Worm (Caenorhabditis elegans) whole organism, L3 larva: Measurements from ENCODE around the gene mam-7.

ENCODE experiments used
- ceh-16 ChIP-seq: sonication (generic microtip); optimal IDR thresholded peaks from 2 replicates; lab custom pipeline; 2017; ENCODE audit warnings: missing biosample characterization, missing genetic modification characterization
- egl-27 ChIP-seq: sonication (generic microtip); optimal IDR thresholded peaks from 4 replicates; lab custom pipeline; 2017; ENCODE audit warnings: missing biosample characterization, missing genetic modification reagents, missing genetic modification characterization
- fkh-10 ChIP-seq: sonication (generic microtip); optimal IDR thresholded peaks from 2 replicates; lab custom pipeline; 2017; ENCODE audit warnings: missing biosample characterization, missing genetic modification reagents, missing genetic modification characterization
- pqm-1 ChIP-seq: fragments of 150-350 bp; optimal IDR thresholded peaks from 2 replicates; lab custom pipeline; 2017; ENCODE audit warnings: missing biosample characterization, missing genetic modification characterization, inconsistent platforms
- sea-2 ChIP-seq: fragments of 150-350 bp; sonication (generic microtip); optimal IDR thresholded peaks from 4 replicates; lab custom pipeline; 2014; ENCODE audit warnings: missing biosample characterization, missing genetic modification reagents, missing genetic modification characterization
- snpc-4 ChIP-seq: fragments of 150-350 bp; optimal IDR thresholded peaks from 2 replicates; lab custom pipeline; 2014; ENCODE audit warnings: missing biosample characterization, missing genetic modification characterization

DNA sequence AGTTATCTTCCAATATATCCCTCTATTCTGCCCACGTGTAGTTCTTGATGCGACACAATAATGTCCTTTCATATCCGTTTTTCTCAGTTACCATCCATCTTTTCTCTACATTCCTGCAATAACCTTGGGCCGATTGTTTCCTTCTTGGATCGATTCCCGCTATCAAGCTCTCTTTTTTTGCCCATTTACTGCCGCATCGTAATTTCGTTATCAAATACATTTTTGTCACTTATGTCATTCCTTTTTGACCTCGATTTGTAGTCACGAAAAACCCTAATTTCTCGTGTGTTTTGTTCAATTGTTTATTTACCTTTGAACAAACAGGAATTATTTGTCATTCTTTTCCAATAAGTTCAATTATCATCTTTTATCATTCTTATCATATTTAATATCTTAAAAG is 43.0 kb upstream of the mam-7 start:
- TF ChIP-seq snpc-4 (tag; lab: Kevin White, UChicago) (no peak), ceh-16 (tag; lab: Kevin White, UChicago) (no peak), pqm-1 (tag; lab: Kevin White, UChicago) (peak; percentile 82), sea-2 (no peak), fkh-10 (GFP tag; lab: Kevin White, UChicago) (no peak), egl-27 (tag; lab: Kevin White, UChicago) (no peak)
